Fruit fly (Drosophila melanogaster): ENCODE results near the gene CG2930.

- TF ChIP-seq CTCF (optimal IDR thresholded peaks at IDR 0.05): no peak
- no peak for TF ChIP-seq CG8478 (optimal IDR thresholded peaks at IDR 0.05)
These were observed 22.4 kb upstream of the CG2930 start for dm6 chrX:3846393-3846792.

All from S2 (cell line).